Fruit fly (Drosophila melanogaster) whole organism, prepupa: ENCODE measurements around the gene defl.

Source experiments
- Blimp-1 ChIP-seq: fragments of 200-800 bp; sonication (Bioruptor generic); optimal IDR thresholded peaks from 3 replicates; lab custom pipeline; 2017; ENCODE audit warnings: missing biosample characterization, missing genetic modification characterization, mild to moderate bottlenecking, moderate library complexity, missing genetic modification reagents
- CG10631 ChIP-seq: fragments of 200-800 bp; sonication (Bioruptor generic); optimal IDR thresholded peaks from 2 replicates; lab custom pipeline; 2016; ENCODE audit warnings: missing biosample characterization, missing genetic modification characterization
- CG11294 ChIP-seq: fragments of 200-800 bp; sonication (Bioruptor generic); IDR thresholded peaks from 2 replicates; pipeline ENCODE4 v1.3.6; 2022; ENCODE audit warnings: missing biosample characterization, missing genetic modification characterization
- CG11762 ChIP-seq: fragments of 200-800 bp; sonication (Bioruptor generic); optimal IDR thresholded peaks from 3 replicates; lab custom pipeline; 2016; ENCODE audit warnings: missing biosample characterization, missing genetic modification characterization; ENCODE audit not compliant: insufficient read depth
- CG15336 ChIP-seq: fragments of 200-800 bp; sonication (Bioruptor generic); IDR thresholded peaks from 2 replicates; pipeline ENCODE4 v1.3.6; 2022; ENCODE audit warnings: missing biosample characterization, missing genetic modification characterization
- CG1621 ChIP-seq: fragments of 200-800 bp; sonication (Bioruptor generic); optimal IDR thresholded peaks from 3 replicates; lab custom pipeline; 2018; ENCODE audit warnings: missing biosample characterization, mild to moderate bottlenecking, missing genetic modification characterization
- CG16779 ChIP-seq: fragments of 200-800 bp; sonication (Bioruptor generic); optimal IDR thresholded peaks from 3 replicates; lab custom pipeline; 2017; ENCODE audit warnings: missing biosample characterization, mild to moderate bottlenecking, missing genetic modification characterization
- CG3032 ChIP-seq: fragments of 200-800 bp; optimal IDR thresholded peaks from 2 replicates; lab custom pipeline; 2019; ENCODE audit warnings: missing biosample characterization, mild to moderate bottlenecking, missing genetic modification characterization, moderate library complexity
- CG31627 ChIP-seq: fragments of 200-800 bp; sonication (Bioruptor generic); optimal IDR thresholded peaks from 3 replicates; lab custom pipeline; 2016; ENCODE audit warnings: missing biosample characterization, missing genetic modification characterization
- CG32006 ChIP-seq: fragments of 200-800 bp; sonication (Bioruptor generic); optimal IDR thresholded peaks from 3 replicates; lab custom pipeline; 2017; ENCODE audit warnings: missing biosample characterization, mild to moderate bottlenecking, missing genetic modification characterization
- CG34406 ChIP-seq: fragments of 200-800 bp; sonication (Bioruptor generic); optimal IDR thresholded peaks from 3 replicates; lab custom pipeline; 2016; ENCODE audit warnings: missing biosample characterization, missing genetic modification characterization
- CG3919 ChIP-seq: fragments of 200-800 bp; sonication (Bioruptor generic); optimal IDR thresholded peaks from 3 replicates; lab custom pipeline; 2016; ENCODE audit warnings: missing biosample characterization, missing genetic modification characterization
- CG6276 ChIP-seq: fragments of 200-800 bp; sonication (Bioruptor generic); optimal IDR thresholded peaks from 2 replicates; lab custom pipeline; 2017; ENCODE audit warnings: missing biosample characterization, mild to moderate bottlenecking, missing genetic modification characterization
- CG6792 ChIP-seq: fragments of 200-800 bp; sonication (Bioruptor generic); optimal IDR thresholded peaks from 3 replicates; lab custom pipeline; 2016; ENCODE audit warnings: missing biosample characterization, missing genetic modification characterization
- CG6808 ChIP-seq: fragments of 200-800 bp; sonication (Bioruptor generic); optimal IDR thresholded peaks from 3 replicates; lab custom pipeline; 2017; ENCODE audit warnings: missing biosample characterization, missing genetic modification characterization, mild to moderate bottlenecking, moderate library complexity, missing genetic modification reagents
- CG6854 ChIP-seq: fragments of 200-800 bp; sonication (Bioruptor generic); optimal IDR thresholded peaks from 2 replicates; lab custom pipeline; 2017; ENCODE audit warnings: missing biosample characterization, mild to moderate bottlenecking, missing genetic modification characterization
- CG7368 ChIP-seq: fragments of 200-800 bp; sonication (Bioruptor generic); optimal IDR thresholded peaks from 3 replicates; lab custom pipeline; 2016; ENCODE audit warnings: missing biosample characterization, missing genetic modification characterization
- CG8119 ChIP-seq: fragments of 200-800 bp; sonication (Bioruptor generic); IDR thresholded peaks from 3 replicates; pipeline ENCODE4 v1.3.6; 2022; ENCODE audit warnings: missing biosample characterization, missing genetic modification characterization
- CG9139 ChIP-seq: fragments of 200-800 bp; sonication (Bioruptor generic); optimal IDR thresholded peaks from 3 replicates; lab custom pipeline; 2017; ENCODE audit warnings: missing biosample characterization, mild to moderate bottlenecking, missing genetic modification characterization
- Eip75B ChIP-seq: fragments of 200-800 bp; sonication (Bioruptor generic); optimal IDR thresholded peaks from 3 replicates; lab custom pipeline; 2016; ENCODE audit warnings: missing biosample characterization, missing genetic modification characterization
- Eip93F ChIP-seq: fragments of 200-800 bp; sonication (Bioruptor generic); optimal IDR thresholded peaks from 2 replicates; lab custom pipeline; 2016; ENCODE audit warnings: missing biosample characterization, mild to moderate bottlenecking, missing genetic modification characterization
- Gug ChIP-seq: fragments of 200-800 bp; sonication (Bioruptor generic); IDR thresholded peaks from 2 replicates; pipeline ENCODE4 v1.3.6; 2022; ENCODE audit warnings: missing biosample characterization, missing genetic modification characterization
- Hr4 ChIP-seq: fragments of 200-800 bp; sonication (Bioruptor generic); optimal IDR thresholded peaks from 3 replicates; lab custom pipeline; 2016; ENCODE audit warnings: missing biosample characterization, missing genetic modification characterization
- Lpt ChIP-seq: fragments of 200-800 bp; sonication (Bioruptor generic); optimal IDR thresholded peaks from 3 replicates; lab custom pipeline; 2016; ENCODE audit warnings: missing biosample characterization, missing genetic modification characterization
- Met ChIP-seq: fragments of 200-800 bp; sonication (Bioruptor generic); optimal IDR thresholded peaks from 3 replicates; lab custom pipeline; 2016; ENCODE audit warnings: missing biosample characterization, missing genetic modification characterization
- OdsH ChIP-seq: fragments of 200-800 bp; sonication (Bioruptor generic); optimal IDR thresholded peaks from 3 replicates; lab custom pipeline; 2016; ENCODE audit warnings: missing biosample characterization, missing genetic modification characterization
- Smox ChIP-seq: fragments of 200-800 bp; sonication (Bioruptor generic); optimal IDR thresholded peaks from 3 replicates; lab custom pipeline; 2016; ENCODE audit warnings: missing biosample characterization, missing genetic modification characterization
- Sox102F ChIP-seq: fragments of 200-800 bp; sonication (Bioruptor generic); optimal IDR thresholded peaks from 2 replicates; lab custom pipeline; 2016; ENCODE audit warnings: missing biosample characterization, mild to moderate bottlenecking, missing genetic modification characterization
- Sox15 ChIP-seq: fragments of 200-800 bp; sonication (Bioruptor generic); optimal IDR thresholded peaks from 3 replicates; lab custom pipeline; 2016; ENCODE audit warnings: missing biosample characterization, missing genetic modification characterization
- achi ChIP-seq: fragments of 200-800 bp; sonication (Bioruptor generic); optimal IDR thresholded peaks from 3 replicates; lab custom pipeline; 2016; ENCODE audit warnings: missing biosample characterization, missing genetic modification characterization
- acj6 ChIP-seq: fragments of 200-800 bp; sonication (Bioruptor generic); optimal IDR thresholded peaks from 3 replicates; lab custom pipeline; 2016; ENCODE audit warnings: missing biosample characterization, missing genetic modification characterization
- cyc ChIP-seq: fragments of 200-800 bp; sonication (Bioruptor generic); optimal IDR thresholded peaks from 3 replicates; lab custom pipeline; 2016; ENCODE audit warnings: missing biosample characterization, missing genetic modification characterization
- dac ChIP-seq: fragments of 200-800 bp; sonication (Bioruptor generic); optimal IDR thresholded peaks from 2 replicates; lab custom pipeline; 2017; ENCODE audit warnings: missing biosample characterization, mild to moderate bottlenecking, missing genetic modification characterization
- eg ChIP-seq: fragments of 200-800 bp; sonication (Bioruptor generic); IDR thresholded peaks from 3 replicates; pipeline ENCODE4 v1.3.6; 2022; ENCODE audit warnings: missing biosample characterization, missing genetic modification characterization
- esn ChIP-seq: fragments of 200-800 bp; sonication (Bioruptor generic); optimal IDR thresholded peaks from 2 replicates; lab custom pipeline; 2016; ENCODE audit warnings: missing biosample characterization, mild to moderate bottlenecking, missing genetic modification characterization, moderate library complexity
- fd59A ChIP-seq: fragments of 200-800 bp; sonication (Bioruptor generic); optimal IDR thresholded peaks from 2 replicates; lab custom pipeline; 2017; ENCODE audit warnings: missing biosample characterization, mild to moderate bottlenecking, missing genetic modification characterization, missing genetic modification reagents
- fd85E ChIP-seq: fragments of 200-800 bp; sonication (Bioruptor generic); optimal IDR thresholded peaks from 3 replicates; lab custom pipeline; 2016; ENCODE audit warnings: missing biosample characterization, missing genetic modification characterization
- lz ChIP-seq: fragments of 200-800 bp; sonication (Bioruptor generic); optimal IDR thresholded peaks from 3 replicates; lab custom pipeline; 2016; ENCODE audit warnings: missing biosample characterization, missing genetic modification characterization
- net ChIP-seq: fragments of 200-800 bp; sonication (Bioruptor generic); optimal IDR thresholded peaks from 3 replicates; lab custom pipeline; 2016; ENCODE audit warnings: missing biosample characterization, missing genetic modification characterization
- pdm3 ChIP-seq: fragments of 200-800 bp; sonication (Bioruptor generic); optimal IDR thresholded peaks from 3 replicates; lab custom pipeline; 2016; ENCODE audit warnings: missing biosample characterization, missing genetic modification characterization
- salr ChIP-seq, 2 experiments: fragments of 200-800 bp; sonication (Bioruptor generic); optimal IDR thresholded peaks; 3 replicates each; lab custom pipeline; 2016 to 2018; ENCODE audit warnings: missing biosample characterization in 2 of 2, missing genetic modification characterization in 2 of 2, mild to moderate bottlenecking in 1 of 2
- ss ChIP-seq, 2 experiments: fragments of 200-800 bp; sonication (Bioruptor generic); optimal IDR thresholded peaks; 2 replicates in 1 of 2; 3 replicates in 1 of 2; lab custom pipeline; 2017 to 2018; ENCODE audit warnings: mild to moderate bottlenecking in 2 of 2, missing biosample characterization in 2 of 2, missing genetic modification characterization in 2 of 2, moderate library complexity in 1 of 2
- svp ChIP-seq: fragments of 200-800 bp; sonication (Bioruptor generic); peaks from one replicate; lab custom pipeline; 2016; ENCODE audit warnings: missing biosample characterization, missing genetic modification characterization
- vri ChIP-seq: fragments of 200-800 bp; sonication (Bioruptor generic); optimal IDR thresholded peaks from 3 replicates; lab custom pipeline; 2016; ENCODE audit warnings: missing biosample characterization, mild to moderate bottlenecking, missing genetic modification characterization

The defl gene

DNA sequence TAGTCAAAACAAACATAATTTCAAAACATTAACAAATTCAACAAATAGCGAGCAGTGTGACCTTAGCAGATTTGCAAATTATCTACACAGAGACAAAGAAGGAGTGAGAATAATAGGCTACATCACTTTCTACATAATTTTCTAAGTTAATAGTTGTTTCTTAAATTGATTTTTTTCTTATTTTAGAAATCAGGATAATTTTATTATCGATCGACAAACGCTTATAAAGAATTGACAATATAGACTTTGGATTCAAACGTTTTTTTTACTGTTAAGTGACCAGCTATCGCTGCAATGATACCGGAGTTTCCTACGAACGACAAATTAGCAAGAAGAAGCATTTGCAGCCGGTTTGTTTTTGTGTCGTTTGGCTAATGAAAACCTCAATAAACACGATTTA lies at the start of gene defl, which contains the start of gene nbs:
Gene defl (plus strand): TSS at position 316 of the 400 bp plus-strand sequence.
Gene nbs (minus strand): TSS at position 87 of the 400 bp plus-strand sequence.
- TF ChIP-seq CG31627 (GFP tag; lab: Kevin White, UChicago) (peak; percentile 75), CG8119 (GFP tag; lab: Robert Waterston, UW) (peak; percentile 36; the same call in 1 of the 3 replicates), Lpt (peak; percentile 26), Gug (GFP tag; lab: Robert Waterston, UW) (peak; percentile 55), Met (GFP tag; lab: Kevin White, UChicago) (no peak), esn (GFP tag; lab: Kevin White, UChicago) (peak; percentile 78), acj6 (GFP tag; lab: Kevin White, UChicago) (no peak), CG15336 (GFP tag; lab: Robert Waterston, UW) (peak; percentile 30; the same call in 1 of the 2 replicates), CG11294 (GFP tag; lab: Robert Waterston, UW) (peak; percentile 16; the same call in 1 of the 2 replicates), CG34406 (GFP tag; lab: Kevin White, UChicago) (no peak), CG7368 (no peak), CG11762 (GFP tag; lab: Kevin White, UChicago) (no peak), lz (GFP tag; lab: Kevin White, UChicago) (peak; percentile 70), CG6808 (GFP tag; lab: Kevin White, UChicago) (no peak), ss (GFP tag; optimal IDR thresholded peaks at IDR 0.05; lab: Kevin White, UChicago) (no peak), Sox15 (GFP tag; lab: Kevin White, UChicago) (peak; percentile 46), CG3032 (tag; lab: Kevin White, UChicago) (peak; percentile 73), CG6276 (GFP tag; lab: Kevin White, UChicago) (no peak), eg (GFP tag; lab: Robert Waterston, UW) (peak; percentile 80), cyc (GFP tag; lab: Kevin White, UChicago) (peak; percentile 70)

dm6 chr3L:9674300-9674699 lies 48.9 kb upstream of the defl start:
- TF ChIP-seq vri (GFP tag; lab: Kevin White, UChicago): peak; percentile 95
- no peak for TF ChIP-seq CG7368
- TF ChIP-seq Sox102F (GFP tag; lab: Kevin White, UChicago): no peak
- peak; percentile 61 for TF ChIP-seq Eip93F (GFP tag; lab: Kevin White, UChicago)

- TF ChIP-seq Hr4 (GFP tag; lab: Kevin White, UChicago) (no peak), CG7368 (no peak), svp (GFP tag; lab: Kevin White, UChicago) (peak; percentile 78), lz (GFP tag; lab: Kevin White, UChicago) (no peak), Met (GFP tag; lab: Kevin White, UChicago) (peak; percentile 40), Lpt (peak; percentile 44), fd85E (GFP tag; lab: Kevin White, UChicago) (no peak), CG6276 (GFP tag; lab: Kevin White, UChicago) (peak; percentile 92), OdsH (GFP tag; lab: Kevin White, UChicago) (no peak), Smox (GFP tag; lab: Kevin White, UChicago) (no peak), CG10631 (GFP tag; lab: Kevin White, UChicago) (no peak), dac (GFP tag; lab: Kevin White, UChicago) (no peak), CG11294 (GFP tag; lab: Robert Waterston, UW) (peak; percentile 26; the same call in 1 of the 2 replicates), CG6792 (GFP tag; lab: Kevin White, UChicago) (no peak), Blimp-1 (GFP tag; lab: Kevin White, UChicago) (peak; percentile 52), CG9139 (GFP tag; lab: Kevin White, UChicago) (no peak), net (GFP tag; lab: Kevin White, UChicago) (peak; percentile 72), cyc (GFP tag; lab: Kevin White, UChicago) (no peak), achi (GFP tag; lab: Kevin White, UChicago) (no peak), Sox15 (GFP tag; lab: Kevin White, UChicago) (no peak), acj6 (GFP tag; lab: Kevin White, UChicago) (no peak), Eip75B (GFP tag; lab: Kevin White, UChicago) (no peak), salr (GFP tag; optimal IDR thresholded peaks at IDR 0.05; lab: Kevin White, UChicago) (peak in 1 of 2 experiments; percentile 47), CG1621 (no peak), pdm3 (GFP tag; lab: Kevin White, UChicago) (no peak), Eip93F (GFP tag; lab: Kevin White, UChicago) (peak; percentile 49), esn (GFP tag; lab: Kevin White, UChicago) (peak; percentile 46), CG32006 (GFP tag; lab: Kevin White, UChicago) (no peak), CG6854 (GFP tag; lab: Kevin White, UChicago) (peak; percentile 83), CG6808 (GFP tag; lab: Kevin White, UChicago) (no peak), CG11762 (GFP tag; lab: Kevin White, UChicago) (no peak), CG3919 (GFP tag; lab: Kevin White, UChicago) (no peak), fd59A (GFP tag; lab: Kevin White, UChicago) (no peak), CG8119 (GFP tag; lab: Robert Waterston, UW) (peak; percentile 69; the same call in 2 of the 3 replicates), CG16779 (tag; lab: Kevin White, UChicago) (peak; percentile 72), Gug (GFP tag; lab: Robert Waterston, UW) (no peak), Sox102F (GFP tag; lab: Kevin White, UChicago) (peak; percentile 48)
These were observed 47.7 kb upstream of the defl start for dm6 chr3L:9675528-9675963.
